Fruit fly (Drosophila melanogaster): ENCODE data around the gene glec.

Gene glec

dm6 chr3R:21885450-21885849, 29.4 kb upstream of the glec start, which contains the start of gene CG17819:
Gene CG17819 (minus strand): TSS chr3R:21885550.
- no peak for TF ChIP-seq CG4707 (GFP tag; optimal IDR thresholded peaks at IDR 0.05)
- no peak for TF ChIP-seq CG11085 (GFP tag; IDR thresholded peaks at IDR 0.05)
- TF ChIP-seq CG10543 (GFP tag; optimal IDR thresholded peaks at IDR 0.05): no peak
- no peak for TF ChIP-seq Asciz (GFP tag; optimal IDR thresholded peaks at IDR 0.05)
- TF ChIP-seq CG4854 (GFP tag; optimal IDR thresholded peaks at IDR 0.05): no peak
- TF ChIP-seq CG10321 (GFP tag; IDR thresholded peaks at IDR 0.05): no peak
- no peak for TF ChIP-seq hb (GFP tag; IDR thresholded peaks at IDR 0.05; ENCODE audit: partially characterized antibody)
- no peak for TF ChIP-seq CG5953 (GFP tag; IDR thresholded peaks at IDR 0.05)
- no peak for TF ChIP-seq HHEX (GFP tag; optimal IDR thresholded peaks at IDR 0.05)
- no peak for TF ChIP-seq CG7928 (GFP tag; optimal IDR thresholded peaks at IDR 0.05)
- no peak for TF ChIP-seq corto (GFP tag; optimal IDR thresholded peaks at IDR 0.05)
- TF ChIP-seq CrebB (tag; optimal IDR thresholded peaks at IDR 0.05): no peak
- TF ChIP-seq pzg (GFP tag; optimal IDR thresholded peaks at IDR 0.05): no peak
- no peak for TF ChIP-seq trh (GFP tag; optimal IDR thresholded peaks at IDR 0.05)
- no peak for TF ChIP-seq CG2116 (GFP tag; optimal IDR thresholded peaks at IDR 0.05)
- no peak for TF ChIP-seq ranshi (GFP tag; IDR thresholded peaks at IDR 0.05)
- TF ChIP-seq CG15696 (tag; optimal IDR thresholded peaks at IDR 0.05): no peak

- TF ChIP-seq CG8388 (GFP tag; optimal IDR thresholded peaks at IDR 0.05): no peak
- no peak for TF ChIP-seq CG17802 (tag; optimal IDR thresholded peaks at IDR 0.05)
- no peak for TF ChIP-seq da (GFP tag; optimal IDR thresholded peaks at IDR 0.05)
- TF ChIP-seq Bgb (GFP tag; IDR thresholded peaks at IDR 0.05; ENCODE audit: partially characterized antibody): no peak
- TF ChIP-seq CG6683 (GFP tag; optimal IDR thresholded peaks at IDR 0.05): no peak
- no peak for TF ChIP-seq CG4854 (GFP tag; optimal IDR thresholded peaks at IDR 0.05)
- no peak for TF ChIP-seq CG15514 (GFP tag; optimal IDR thresholded peaks at IDR 0.05)
- no peak for TF ChIP-seq CG7357 (GFP tag; IDR thresholded peaks at IDR 0.05)
- TF ChIP-seq nau (GFP tag; optimal IDR thresholded peaks at IDR 0.05): no peak
- no peak for TF ChIP-seq HLH54F (GFP tag; optimal IDR thresholded peaks at IDR 0.05)
- TF ChIP-seq CG34376 (GFP tag; optimal IDR thresholded peaks at IDR 0.05): no peak
- TF ChIP-seq MBD-R2 (GFP tag; IDR thresholded peaks at IDR 0.05): no peak
- no peak for TF ChIP-seq maf-S (GFP tag; optimal IDR thresholded peaks at IDR 0.05)
- TF ChIP-seq CG17361 (GFP tag; IDR thresholded peaks at IDR 0.05): no peak
- no peak for TF ChIP-seq CG15601 (tag; optimal IDR thresholded peaks at IDR 0.05)
- no peak for TF ChIP-seq Max (GFP tag; optimal IDR thresholded peaks at IDR 0.05)
Measured at dm6 chr3R:21884354-21884753, 28.3 kb upstream of the glec start, which contains the start of gene fit. Gene fit (minus strand): TSS chr3R:21884454.

DNA sequence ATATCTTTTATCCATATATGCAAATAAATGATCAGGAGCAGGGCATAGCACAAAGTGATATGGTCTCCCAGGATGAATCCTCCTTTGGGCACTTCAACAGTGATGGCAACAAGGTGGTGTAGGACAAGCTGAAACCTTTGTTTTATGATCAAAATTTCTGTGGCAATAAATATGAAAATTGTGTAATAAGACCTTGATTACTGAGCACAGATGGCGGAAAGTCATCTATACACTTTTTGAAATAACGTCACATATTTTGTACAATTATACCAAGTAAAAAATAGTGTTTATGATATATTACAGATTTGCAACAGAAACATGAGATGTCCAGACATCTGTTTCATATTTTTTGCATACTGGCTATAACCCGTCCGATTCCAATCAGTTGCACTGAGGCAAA, 24.4 kb upstream of the glec start, which contains the start of gene CG31465:
Gene CG31465 (plus strand): TSS at position 301 of the 400 bp plus-strand sequence.
- no peak for TF ChIP-seq CG15269 (tag; optimal IDR thresholded peaks at IDR 0.05)
- TF ChIP-seq pho (GFP tag; optimal IDR thresholded peaks at IDR 0.05): no peak
- TF ChIP-seq HLH54F (GFP tag; optimal IDR thresholded peaks at IDR 0.05): no peak
- TF ChIP-seq Ssrp (tag; optimal IDR thresholded peaks at IDR 0.05): no peak
- no peak for TF ChIP-seq ken (GFP tag; IDR thresholded peaks at IDR 0.05)

dm6 chr3R:21878473-21878872, 22.4 kb upstream of the glec start, which contains the start of gene CG34148:
Gene CG34148 (minus strand): TSS chr3R:21878686.
- TF ChIP-seq CG7963 (GFP tag; IDR thresholded peaks at IDR 0.05; ENCODE audit: partially characterized antibody): peak; percentile 73
- peak; percentile 50; the same call in 1 of the 3 replicates for TF ChIP-seq knrl (GFP tag; IDR thresholded peaks at IDR 0.05; ENCODE audit: partially characterized antibody)
- TF ChIP-seq CG6791 (GFP tag; IDR thresholded peaks at IDR 0.05; ENCODE audit: partially characterized antibody): peak; percentile 83
- peak; percentile 37 for TF ChIP-seq CG4617 (GFP tag; optimal IDR thresholded peaks at IDR 0.05; ENCODE audit: borderline replicate concordance)
- peak; percentile 71 for TF ChIP-seq Bgb (GFP tag; IDR thresholded peaks at IDR 0.05; ENCODE audit: partially characterized antibody)
- TF ChIP-seq CG11723 (GFP tag; optimal IDR thresholded peaks at IDR 0.05): no peak
- no peak for TF ChIP-seq gsb-n (tag; optimal IDR thresholded peaks at IDR 0.05)
- no peak for TF ChIP-seq CG7839 (tag; optimal IDR thresholded peaks at IDR 0.05)
- TF ChIP-seq CG1832 (GFP tag; optimal IDR thresholded peaks at IDR 0.05): no peak
- TF ChIP-seq CG14860 (GFP tag; IDR thresholded peaks at IDR 0.05; ENCODE audit: partially characterized antibody): peak; percentile 72; the same call in 2 of the 3 replicates
- TF ChIP-seq CG15696 (tag; optimal IDR thresholded peaks at IDR 0.05): no peak
- TF ChIP-seq ato (GFP tag; IDR thresholded peaks at IDR 0.05; ENCODE audit: partially characterized antibody): peak; percentile 85
